Worm (Caenorhabditis elegans) whole organism, L3 larva: ENCODE data around the gene kcnl-1.
A peak's percentile ranks its signal among the peaks of the same experiment; 100 is the strongest.

Experiments used
- R02D3.7 ChIP-seq: fragments of 150-350 bp; optimal IDR thresholded peaks from 2 replicates; lab custom pipeline; 2014; ENCODE audit warnings: missing biosample characterization, missing genetic modification characterization
- ZK546.5 ChIP-seq: sonication (generic microtip); optimal IDR thresholded peaks from 2 replicates; lab custom pipeline; 2017; ENCODE audit warnings: missing biosample characterization, missing genetic modification characterization
- ama-1 ChIP-seq: fragments of 150-350 bp; optimal IDR thresholded peaks from 2 replicates; lab custom pipeline; 2018
- ceh-16 ChIP-seq: sonication (generic microtip); optimal IDR thresholded peaks from 2 replicates; lab custom pipeline; 2017; ENCODE audit warnings: missing biosample characterization, missing genetic modification characterization
- ceh-28 ChIP-seq: fragments of 150-350 bp; optimal IDR thresholded peaks from 2 replicates; lab custom pipeline; 2014; ENCODE audit warnings: missing biosample characterization, missing genetic modification reagents, missing genetic modification characterization
- ceh-82 ChIP-seq: fragments of 150-350 bp; optimal IDR thresholded peaks from 2 replicates; lab custom pipeline; 2014; ENCODE audit warnings: missing biosample characterization, missing genetic modification characterization
- ceh-9 ChIP-seq: sonication (generic microtip); optimal IDR thresholded peaks from 2 replicates; lab custom pipeline; 2018; ENCODE audit warnings: missing biosample characterization, missing genetic modification characterization
- daf-12 ChIP-seq: fragments of 150-350 bp; optimal IDR thresholded peaks from 2 replicates; lab custom pipeline; 2014; ENCODE audit warnings: missing biosample characterization, missing genetic modification reagents, missing genetic modification characterization
- egl-27 ChIP-seq: sonication (generic microtip); optimal IDR thresholded peaks from 4 replicates; lab custom pipeline; 2017; ENCODE audit warnings: missing biosample characterization, missing genetic modification reagents, missing genetic modification characterization
- egl-5 ChIP-seq: fragments of 150-350 bp; optimal IDR thresholded peaks from 2 replicates; lab custom pipeline; 2017; ENCODE audit warnings: missing biosample characterization, missing genetic modification reagents, missing genetic modification characterization, inconsistent platforms
- elt-1 ChIP-seq: fragments of 150-350 bp; optimal IDR thresholded peaks from 2 replicates; lab custom pipeline; 2014; ENCODE audit warnings: missing biosample characterization, missing genetic modification characterization
- elt-2 ChIP-seq: sonication (generic microtip); optimal IDR thresholded peaks from 2 replicates; lab custom pipeline; 2016; ENCODE audit warnings: missing genetic modification reagents, mild to moderate bottlenecking, missing genetic modification characterization, missing compliant biosample characterization
- elt-3 ChIP-seq, 3 experiments: fragments of 150-350 bp in 1 of 3; sonication (generic microtip) in 2 of 3; optimal IDR thresholded peaks; 2 replicates in 2 of 3; 4 replicates in 1 of 3; lab custom pipeline; 2014 to 2017; ENCODE audit warnings: missing biosample characterization in 3 of 3, missing genetic modification characterization in 3 of 3
- eor-1 ChIP-seq, 2 experiments: fragments of 150-350 bp; optimal IDR thresholded peaks; 2 replicates each; lab custom pipeline; 2014 to 2018; ENCODE audit warnings: missing biosample characterization in 2 of 2, missing genetic modification characterization in 2 of 2
- fkh-10 ChIP-seq: sonication (generic microtip); optimal IDR thresholded peaks from 2 replicates; lab custom pipeline; 2017; ENCODE audit warnings: missing biosample characterization, missing genetic modification reagents, missing genetic modification characterization
- fkh-2 ChIP-seq: fragments of 150-350 bp; optimal IDR thresholded peaks from 2 replicates; lab custom pipeline; 2014; ENCODE audit warnings: missing biosample characterization, missing genetic modification reagents, missing genetic modification characterization
- fos-1 ChIP-seq: fragments of 150-350 bp; optimal IDR thresholded peaks from 2 replicates; lab custom pipeline; 2014; ENCODE audit warnings: missing biosample characterization, missing genetic modification characterization
- hmg-11 ChIP-seq: sonication (generic microtip); optimal IDR thresholded peaks from 2 replicates; lab custom pipeline; 2016; ENCODE audit warnings: missing genetic modification characterization, missing compliant biosample characterization
- jun-1 ChIP-seq: fragments of 150-350 bp; optimal IDR thresholded peaks from 2 replicates; lab custom pipeline; 2014; ENCODE audit warnings: missing biosample characterization, missing genetic modification reagents, missing genetic modification characterization
- lin-15B ChIP-seq: fragments of 150-350 bp; optimal IDR thresholded peaks from 2 replicates; lab custom pipeline; 2014; ENCODE audit warnings: missing biosample characterization, missing genetic modification characterization
- lin-39 ChIP-seq: fragments of 150-350 bp; optimal IDR thresholded peaks from 2 replicates; lab custom pipeline; 2018; ENCODE audit warnings: missing biosample characterization, missing genetic modification reagents, missing genetic modification characterization
- lsy-12 ChIP-seq: sonication (generic microtip); optimal IDR thresholded peaks from 2 replicates; lab custom pipeline; 2016; ENCODE audit warnings: mild to moderate bottlenecking, missing genetic modification characterization, missing compliant biosample characterization
- mdl-1 ChIP-seq: fragments of 150-350 bp; optimal IDR thresholded peaks from 2 replicates; lab custom pipeline; 2014; ENCODE audit warnings: missing biosample characterization, missing genetic modification characterization
- mml-1 ChIP-seq: fragments of 150-350 bp; sonication (generic microtip); optimal IDR thresholded peaks from 3 replicates; lab custom pipeline; 2014; ENCODE audit warnings: missing biosample characterization, missing genetic modification characterization
- nfya-1 ChIP-seq: sonication (generic microtip); optimal IDR thresholded peaks from 2 replicates; lab custom pipeline; 2017; ENCODE audit warnings: missing genetic modification characterization, mild to moderate bottlenecking, missing compliant biosample characterization, antibody characterized with exemption, moderate library complexity; ENCODE audit not compliant: insufficient read depth
- nhr-11 ChIP-seq: fragments of 150-350 bp; optimal IDR thresholded peaks from 2 replicates; lab custom pipeline; 2014; ENCODE audit warnings: missing biosample characterization, missing genetic modification characterization
- nhr-12 ChIP-seq: fragments of 150-350 bp; optimal IDR thresholded peaks from 2 replicates; lab custom pipeline; 2014; ENCODE audit warnings: missing biosample characterization, missing genetic modification characterization
- nhr-23 ChIP-seq: fragments of 150-350 bp; optimal IDR thresholded peaks from 2 replicates; lab custom pipeline; 2014; ENCODE audit warnings: missing biosample characterization, missing genetic modification reagents, missing genetic modification characterization
- nhr-237 ChIP-seq: fragments of 150-350 bp; optimal IDR thresholded peaks from 2 replicates; lab custom pipeline; 2014; ENCODE audit warnings: missing biosample characterization, missing genetic modification characterization
- nhr-25 ChIP-seq: sonication (generic microtip); optimal IDR thresholded peaks from 2 replicates; lab custom pipeline; 2017; ENCODE audit warnings: missing biosample characterization, missing genetic modification characterization
- nhr-28 ChIP-seq: fragments of 150-350 bp; optimal IDR thresholded peaks from 2 replicates; lab custom pipeline; 2014; ENCODE audit warnings: missing biosample characterization, missing genetic modification characterization
- nhr-43 ChIP-seq: sonication (generic microtip); optimal IDR thresholded peaks from 2 replicates; lab custom pipeline; 2016; ENCODE audit warnings: mild to moderate bottlenecking, missing genetic modification characterization, missing compliant biosample characterization; ENCODE audit not compliant: poor library complexity, severe bottlenecking
- nhr-67 ChIP-seq: fragments of 150-350 bp; optimal IDR thresholded peaks from 2 replicates; lab custom pipeline; 2014; ENCODE audit warnings: missing biosample characterization, missing genetic modification characterization
- nhr-76 ChIP-seq: fragments of 150-350 bp; sonication (generic microtip); optimal IDR thresholded peaks from 5 replicates; lab custom pipeline; 2014; ENCODE audit warnings: missing biosample characterization, missing genetic modification characterization
- nhr-77 ChIP-seq: fragments of 150-350 bp; optimal IDR thresholded peaks from 2 replicates; lab custom pipeline; 2014; ENCODE audit warnings: missing biosample characterization, missing genetic modification characterization
- pha-4 ChIP-seq: fragments of 150-350 bp; optimal IDR thresholded peaks from 2 replicates; lab custom pipeline; 2014; ENCODE audit warnings: missing biosample characterization, missing genetic modification reagents, missing genetic modification characterization
- pqm-1 ChIP-seq: fragments of 150-350 bp; optimal IDR thresholded peaks from 2 replicates; lab custom pipeline; 2017; ENCODE audit warnings: missing biosample characterization, missing genetic modification characterization, inconsistent platforms
- skn-1 ChIP-seq: fragments of 150-350 bp; optimal IDR thresholded peaks from 2 replicates; lab custom pipeline; 2014; ENCODE audit warnings: missing biosample characterization, missing genetic modification characterization
- snpc-4 ChIP-seq: fragments of 150-350 bp; optimal IDR thresholded peaks from 2 replicates; lab custom pipeline; 2014; ENCODE audit warnings: missing biosample characterization, missing genetic modification characterization
- tbx-2 ChIP-seq: sonication (generic microtip); optimal IDR thresholded peaks from 2 replicates; lab custom pipeline; 2016; ENCODE audit warnings: mild to moderate bottlenecking, missing genetic modification characterization, missing compliant biosample characterization
- unc-39 ChIP-seq: sonication (generic microtip); optimal IDR thresholded peaks from 4 replicates; lab custom pipeline; 2017; ENCODE audit warnings: missing biosample characterization, missing genetic modification characterization
- zag-1 ChIP-seq: fragments of 150-350 bp; optimal IDR thresholded peaks from 2 replicates; lab custom pipeline; 2014; ENCODE audit warnings: missing biosample characterization, missing genetic modification characterization
- ztf-11 ChIP-seq: fragments of 150-350 bp; optimal IDR thresholded peaks from 2 replicates; lab custom pipeline; 2014; ENCODE audit warnings: missing biosample characterization, missing genetic modification characterization
- ztf-4 ChIP-seq: fragments of 150-350 bp; optimal IDR thresholded peaks from 2 replicates; lab custom pipeline; 2014; ENCODE audit warnings: missing biosample characterization, missing genetic modification characterization

The kcnl-1 gene

DNA sequence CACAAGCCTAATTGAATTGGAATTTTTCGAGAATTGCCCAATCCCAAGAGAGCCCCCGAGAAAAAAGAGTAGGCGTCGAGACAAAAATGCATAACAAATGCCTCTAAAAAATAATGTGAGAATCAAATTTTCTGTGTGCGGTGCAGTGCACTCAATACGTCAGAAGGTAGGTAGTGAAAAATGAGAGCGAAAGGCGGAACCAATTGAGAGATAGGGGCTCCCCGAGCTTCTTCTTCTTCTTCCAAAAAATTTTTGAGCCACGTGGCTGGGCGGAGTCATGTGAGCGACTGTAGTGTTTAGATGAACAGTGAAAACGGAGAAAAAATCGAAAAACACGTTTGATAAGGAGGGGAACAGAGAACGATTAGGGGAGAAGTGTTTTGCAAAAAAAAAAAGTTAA, 40.6 kb upstream of the kcnl-1 start:
- TF ChIP-seq nfya-1 (tag; lab: Kevin White, UChicago) (peak; percentile 28), pha-4 (tag; lab: Kevin White, UChicago) (peak; percentile 38), daf-12 (no peak), mdl-1 (peak; percentile 47), pqm-1 (tag; lab: Kevin White, UChicago) (peak; percentile 66), elt-2 (peak; percentile 76)

DNA sequence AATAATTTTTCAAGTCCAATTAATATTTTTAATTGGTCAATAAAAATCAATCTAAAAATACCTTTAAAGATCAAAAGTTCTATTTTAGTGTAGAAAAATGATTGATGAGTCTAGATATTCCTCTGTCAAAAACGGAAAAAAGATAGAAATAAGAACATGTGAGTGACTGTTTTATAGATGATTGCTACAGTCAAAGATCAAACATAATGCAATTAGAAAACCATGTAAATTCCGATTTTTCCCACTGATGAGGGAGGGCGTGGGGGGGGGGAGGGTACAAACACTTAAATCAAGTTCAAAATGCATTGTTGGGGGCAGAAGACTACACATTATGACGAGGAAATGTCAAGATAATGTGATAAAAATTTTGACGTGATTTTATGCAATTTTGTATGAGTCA, 39.0 kb upstream of the kcnl-1 start:
- peak; percentile 13 for TF ChIP-seq elt-2
- no peak for TF ChIP-seq fkh-10 (GFP tag; lab: Kevin White, UChicago)

DNA sequence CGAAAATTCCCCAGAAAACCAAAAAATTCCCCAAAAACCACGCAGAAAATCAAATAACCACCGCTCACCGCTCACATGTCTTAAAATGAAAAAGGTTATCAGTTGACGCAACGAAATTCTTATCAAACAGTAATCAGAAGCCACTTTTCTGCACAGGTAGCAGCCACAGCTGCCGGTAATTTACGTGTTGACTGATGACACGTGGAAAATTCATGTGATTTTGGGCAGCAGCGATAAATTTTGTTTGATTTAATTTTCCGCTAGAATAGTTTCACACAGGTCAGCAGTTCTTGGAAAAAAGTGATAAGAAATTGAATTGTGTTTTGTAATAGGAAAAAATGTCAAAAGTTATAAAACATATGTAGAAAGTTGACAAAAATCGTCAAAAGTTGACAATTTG, 37.6 kb upstream of the kcnl-1 start:
- TF ChIP-seq nfya-1 (tag; lab: Kevin White, UChicago) (peak; percentile 6), eor-1 (tag; optimal IDR thresholded peaks at IDR 0.05; lab: Kevin White, UChicago) (no peak), pha-4 (tag; lab: Kevin White, UChicago) (peak; percentile 77), nhr-12 (tag; lab: Kevin White, UChicago) (no peak), tbx-2 (tag; lab: Kevin White, UChicago) (no peak), nhr-28 (tag; lab: Kevin White, UChicago) (no peak), jun-1 (tag; lab: Kevin White, UChicago) (peak; percentile 83), egl-5 (tag; lab: Kevin White, UChicago) (no peak), nhr-23 (peak; percentile 31), fkh-10 (GFP tag; lab: Kevin White, UChicago) (no peak), lin-39 (tag; lab: Kevin White, UChicago) (no peak), lsy-12 (tag; lab: Kevin White, UChicago) (peak; percentile 17), fos-1 (tag; lab: Kevin White, UChicago) (no peak), mdl-1 (peak; percentile 32), R02D3.7 (tag; lab: Kevin White, UChicago) (no peak), pqm-1 (tag; lab: Kevin White, UChicago) (peak; percentile 96), egl-27 (tag; lab: Kevin White, UChicago) (peak; percentile 26), nhr-25 (tag; lab: Kevin White, UChicago) (no peak), elt-2 (peak; percentile 99), ceh-28 (tag; lab: Kevin White, UChicago) (no peak)

DNA sequence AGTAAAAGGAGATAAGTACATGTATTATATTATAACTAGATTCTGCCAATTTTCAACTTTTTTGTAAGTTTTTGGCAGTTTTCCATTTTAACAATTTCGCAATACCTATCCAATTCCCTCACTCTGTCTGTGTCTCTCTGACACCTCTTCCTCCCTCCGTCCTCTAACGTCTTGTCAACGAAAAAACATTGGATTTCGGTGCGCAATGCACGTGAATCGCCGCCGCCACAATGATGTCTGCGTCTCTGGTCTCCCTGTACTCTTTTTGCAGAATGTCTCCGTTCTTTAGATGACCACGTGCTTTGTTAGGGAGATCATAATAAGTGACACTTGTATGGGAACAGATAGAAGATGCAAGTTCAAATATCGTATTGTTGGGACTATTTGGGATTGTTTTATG, 36.0 kb upstream of the kcnl-1 start:
- peak; percentile 84 for TF ChIP-seq lsy-12 (tag; lab: Kevin White, UChicago)
- peak; percentile 68 for TF ChIP-seq skn-1
- TF ChIP-seq zag-1 (tag; lab: Kevin White, UChicago) = no peak
- TF ChIP-seq nhr-76 (tag; lab: Kevin White, UChicago) = no peak
- peak; percentile 86 for TF ChIP-seq tbx-2 (tag; lab: Kevin White, UChicago)
- TF ChIP-seq R02D3.7 (tag; lab: Kevin White, UChicago) = peak; percentile 56
- peak; percentile 46 for TF ChIP-seq nhr-11
- no peak for TF ChIP-seq ztf-11 (tag; lab: Kevin White, UChicago)
- no peak for TF ChIP-seq ceh-16 (tag; lab: Kevin White, UChicago)
- TF ChIP-seq pha-4 (tag; lab: Kevin White, UChicago) = peak; percentile 96
- TF ChIP-seq snpc-4 (tag; lab: Kevin White, UChicago) = peak; percentile 72
- TF ChIP-seq mml-1 (tag; lab: Kevin White, UChicago) = peak; percentile 98
- TF ChIP-seq nhr-28 (tag; lab: Kevin White, UChicago) = peak; percentile 61
- peak; percentile 97 for TF ChIP-seq nhr-43 (tag; lab: Kevin White, UChicago)
- TF ChIP-seq jun-1 (tag; lab: Kevin White, UChicago) = peak; percentile 94
- TF ChIP-seq nhr-25 (tag; lab: Kevin White, UChicago) = peak; percentile 98
- peak; percentile 64 for TF ChIP-seq fkh-10 (GFP tag; lab: Kevin White, UChicago)
- TF ChIP-seq ama-1 (lab: Kevin White, UChicago) = peak; percentile 28
- TF ChIP-seq nhr-67 (tag; lab: Kevin White, UChicago) = no peak
- peak in 1 of 3 experiments; percentile 61 for TF ChIP-seq elt-3 (tag; optimal IDR thresholded peaks at IDR 0.05; lab: Kevin White, UChicago)
- no peak for TF ChIP-seq ZK546.5 (tag; lab: Kevin White, UChicago)
- TF ChIP-seq lin-15B (tag; lab: Kevin White, UChicago) = peak; percentile 55
- TF ChIP-seq elt-1 (tag; lab: Kevin White, UChicago) = no peak
- peak; percentile 74 for TF ChIP-seq egl-5 (tag; lab: Kevin White, UChicago)
- peak; percentile 51 for TF ChIP-seq ceh-82 (tag; lab: Kevin White, UChicago)
- TF ChIP-seq nhr-237 (tag; lab: Kevin White, UChicago) = no peak
- TF ChIP-seq nfya-1 (tag; lab: Kevin White, UChicago) = peak; percentile 90
- no peak for TF ChIP-seq fkh-2 (tag; lab: Kevin White, UChicago)
- peak; percentile 9 for TF ChIP-seq daf-12
- peak; percentile 44 for TF ChIP-seq nhr-77 (tag; lab: Kevin White, UChicago)
- TF ChIP-seq egl-27 (tag; lab: Kevin White, UChicago) = peak; percentile 94
- peak; percentile 3 for TF ChIP-seq unc-39 (tag; lab: Kevin White, UChicago)
- peak; percentile 78 for TF ChIP-seq elt-2
- TF ChIP-seq nhr-12 (tag; lab: Kevin White, UChicago) = no peak
- peak; percentile 98 for TF ChIP-seq nhr-23
- no peak for TF ChIP-seq eor-1 (tag; optimal IDR thresholded peaks at IDR 0.05; lab: Kevin White, UChicago)
- TF ChIP-seq ztf-4 (tag; lab: Kevin White, UChicago) = peak; percentile 65
- no peak for TF ChIP-seq ceh-9
- peak; percentile 99 for TF ChIP-seq mdl-1
- peak; percentile 6 for TF ChIP-seq fos-1 (tag; lab: Kevin White, UChicago)
- TF ChIP-seq hmg-11 = peak; percentile 75
